Worm (Caenorhabditis elegans): ENCODE results near the gene fmo-4.

DNA sequence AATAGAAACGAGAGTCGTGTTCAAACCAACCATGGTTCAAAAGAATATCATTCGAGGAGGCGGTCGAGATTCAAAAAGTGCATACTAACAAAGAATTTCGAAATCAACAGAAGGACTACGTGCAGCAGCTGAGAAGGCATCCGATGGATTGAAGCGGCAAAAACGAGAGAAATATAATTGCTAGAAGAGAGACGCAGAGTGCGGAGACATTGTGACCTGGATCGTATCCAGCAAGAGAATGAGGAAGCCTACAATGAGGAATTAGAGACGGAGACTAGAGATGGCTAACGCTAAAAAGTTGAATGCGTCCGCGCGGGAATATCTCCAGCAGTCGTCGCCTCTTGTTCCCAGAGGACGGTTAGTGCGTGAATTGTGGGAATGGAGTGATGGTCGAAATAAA is 3.3 kb upstream of the fmo-4 start:
- TF ChIP-seq him-1 (tag; optimal IDR thresholded peaks at IDR 0.05) = no peak
- no peak for TF ChIP-seq dao-5 (tag; optimal IDR thresholded peaks at IDR 0.05)
